Fruit fly (Drosophila melanogaster) whole organism, prepupa: ENCODE data around the gene Tailor.

Experiments
- CG10631 ChIP-seq: fragments of 200-800 bp; sonication (Bioruptor generic); optimal IDR thresholded peaks from 2 replicates; lab custom pipeline; 2016; ENCODE audit warnings: missing biosample characterization, missing genetic modification characterization
- CG10669 ChIP-seq: fragments of 200-800 bp; sonication (Bioruptor generic); optimal IDR thresholded peaks from 3 replicates; lab custom pipeline; 2018; ENCODE audit warnings: missing biosample characterization, mild to moderate bottlenecking, missing genetic modification characterization, moderate library complexity
- CG11902 ChIP-seq: fragments of 200-800 bp; sonication (Bioruptor generic); optimal IDR thresholded peaks from 3 replicates; lab custom pipeline; 2016; ENCODE audit warnings: missing biosample characterization, missing genetic modification characterization
- CG15336 ChIP-seq: fragments of 200-800 bp; sonication (Bioruptor generic); IDR thresholded peaks from 2 replicates; pipeline ENCODE4 v1.3.6; 2022; ENCODE audit warnings: missing biosample characterization, missing genetic modification characterization
- CG1621 ChIP-seq: fragments of 200-800 bp; sonication (Bioruptor generic); optimal IDR thresholded peaks from 3 replicates; lab custom pipeline; 2018; ENCODE audit warnings: missing biosample characterization, mild to moderate bottlenecking, missing genetic modification characterization
- CG16779 ChIP-seq: fragments of 200-800 bp; sonication (Bioruptor generic); optimal IDR thresholded peaks from 3 replicates; lab custom pipeline; 2017; ENCODE audit warnings: missing biosample characterization, mild to moderate bottlenecking, missing genetic modification characterization
- CG3032 ChIP-seq: fragments of 200-800 bp; optimal IDR thresholded peaks from 2 replicates; lab custom pipeline; 2019; ENCODE audit warnings: missing biosample characterization, mild to moderate bottlenecking, missing genetic modification characterization, moderate library complexity
- CG31627 ChIP-seq: fragments of 200-800 bp; sonication (Bioruptor generic); optimal IDR thresholded peaks from 3 replicates; lab custom pipeline; 2016; ENCODE audit warnings: missing biosample characterization, missing genetic modification characterization
- CG32006 ChIP-seq: fragments of 200-800 bp; sonication (Bioruptor generic); optimal IDR thresholded peaks from 3 replicates; lab custom pipeline; 2017; ENCODE audit warnings: missing biosample characterization, mild to moderate bottlenecking, missing genetic modification characterization
- CG34406 ChIP-seq: fragments of 200-800 bp; sonication (Bioruptor generic); optimal IDR thresholded peaks from 3 replicates; lab custom pipeline; 2016; ENCODE audit warnings: missing biosample characterization, missing genetic modification characterization
- CG3919 ChIP-seq: fragments of 200-800 bp; sonication (Bioruptor generic); optimal IDR thresholded peaks from 3 replicates; lab custom pipeline; 2016; ENCODE audit warnings: missing biosample characterization, missing genetic modification characterization
- CG4318 ChIP-seq: fragments of 200-800 bp; sonication (Bioruptor generic); optimal IDR thresholded peaks from 3 replicates; lab custom pipeline; 2017; ENCODE audit warnings: missing biosample characterization, mild to moderate bottlenecking, missing genetic modification characterization
- CG6163 ChIP-seq: fragments of 200-800 bp; sonication (Bioruptor generic); IDR thresholded peaks from 3 replicates; pipeline ENCODE4 v1.3.6; 2022; ENCODE audit warnings: missing biosample characterization, missing genetic modification characterization
- CG6808 ChIP-seq: fragments of 200-800 bp; sonication (Bioruptor generic); optimal IDR thresholded peaks from 3 replicates; lab custom pipeline; 2017; ENCODE audit warnings: missing biosample characterization, missing genetic modification characterization, mild to moderate bottlenecking, moderate library complexity, missing genetic modification reagents
- CG6854 ChIP-seq: fragments of 200-800 bp; sonication (Bioruptor generic); optimal IDR thresholded peaks from 2 replicates; lab custom pipeline; 2017; ENCODE audit warnings: missing biosample characterization, mild to moderate bottlenecking, missing genetic modification characterization
- CG8319 ChIP-seq: fragments of 200-800 bp; sonication (Bioruptor generic); optimal IDR thresholded peaks from 3 replicates; lab custom pipeline; 2016; ENCODE audit warnings: missing biosample characterization, missing genetic modification characterization
- Eip93F ChIP-seq: fragments of 200-800 bp; sonication (Bioruptor generic); optimal IDR thresholded peaks from 2 replicates; lab custom pipeline; 2016; ENCODE audit warnings: missing biosample characterization, mild to moderate bottlenecking, missing genetic modification characterization
- Ets21C ChIP-seq: fragments of 200-800 bp; sonication (Bioruptor generic); optimal IDR thresholded peaks from 3 replicates; lab custom pipeline; 2016; ENCODE audit warnings: missing biosample characterization, missing genetic modification characterization
- Hr38 ChIP-seq: sonication (Bioruptor generic); optimal IDR thresholded peaks from 2 replicates; lab custom pipeline; 2016; ENCODE audit warnings: missing biosample characterization, missing genetic modification characterization
- Lpt ChIP-seq: fragments of 200-800 bp; sonication (Bioruptor generic); optimal IDR thresholded peaks from 3 replicates; lab custom pipeline; 2016; ENCODE audit warnings: missing biosample characterization, missing genetic modification characterization
- Met ChIP-seq: fragments of 200-800 bp; sonication (Bioruptor generic); optimal IDR thresholded peaks from 3 replicates; lab custom pipeline; 2016; ENCODE audit warnings: missing biosample characterization, missing genetic modification characterization
- OdsH ChIP-seq: fragments of 200-800 bp; sonication (Bioruptor generic); optimal IDR thresholded peaks from 3 replicates; lab custom pipeline; 2016; ENCODE audit warnings: missing biosample characterization, missing genetic modification characterization
- Smox ChIP-seq: fragments of 200-800 bp; sonication (Bioruptor generic); optimal IDR thresholded peaks from 3 replicates; lab custom pipeline; 2016; ENCODE audit warnings: missing biosample characterization, missing genetic modification characterization
- Sox102F ChIP-seq: fragments of 200-800 bp; sonication (Bioruptor generic); optimal IDR thresholded peaks from 2 replicates; lab custom pipeline; 2016; ENCODE audit warnings: missing biosample characterization, mild to moderate bottlenecking, missing genetic modification characterization
- Sox14 ChIP-seq: fragments of 200-800 bp; sonication (Bioruptor generic); optimal IDR thresholded peaks from 3 replicates; lab custom pipeline; 2016; ENCODE audit warnings: missing biosample characterization, missing genetic modification characterization
- Sox15 ChIP-seq: fragments of 200-800 bp; sonication (Bioruptor generic); optimal IDR thresholded peaks from 3 replicates; lab custom pipeline; 2016; ENCODE audit warnings: missing biosample characterization, missing genetic modification characterization
- acj6 ChIP-seq: fragments of 200-800 bp; sonication (Bioruptor generic); optimal IDR thresholded peaks from 3 replicates; lab custom pipeline; 2016; ENCODE audit warnings: missing biosample characterization, missing genetic modification characterization
- dac ChIP-seq: fragments of 200-800 bp; sonication (Bioruptor generic); optimal IDR thresholded peaks from 2 replicates; lab custom pipeline; 2017; ENCODE audit warnings: missing biosample characterization, mild to moderate bottlenecking, missing genetic modification characterization
- dsx ChIP-seq: fragments of 200-800 bp; optimal IDR thresholded peaks from 3 replicates; lab custom pipeline; 2019; ENCODE audit warnings: missing biosample characterization, mild to moderate bottlenecking, missing genetic modification characterization, moderate library complexity; ENCODE audit not compliant: poor library complexity, severe bottlenecking
- eg ChIP-seq: fragments of 200-800 bp; sonication (Bioruptor generic); IDR thresholded peaks from 3 replicates; pipeline ENCODE4 v1.3.6; 2022; ENCODE audit warnings: missing biosample characterization, missing genetic modification characterization
- esn ChIP-seq: fragments of 200-800 bp; sonication (Bioruptor generic); optimal IDR thresholded peaks from 2 replicates; lab custom pipeline; 2016; ENCODE audit warnings: missing biosample characterization, mild to moderate bottlenecking, missing genetic modification characterization, moderate library complexity
- fkh ChIP-seq: fragments of 200-800 bp; sonication (Bioruptor generic); optimal IDR thresholded peaks from 3 replicates; lab custom pipeline; 2017; ENCODE audit warnings: missing biosample characterization, mild to moderate bottlenecking, missing genetic modification characterization, moderate library complexity
- net ChIP-seq: fragments of 200-800 bp; sonication (Bioruptor generic); optimal IDR thresholded peaks from 3 replicates; lab custom pipeline; 2016; ENCODE audit warnings: missing biosample characterization, missing genetic modification characterization
- pdm3 ChIP-seq: fragments of 200-800 bp; sonication (Bioruptor generic); optimal IDR thresholded peaks from 3 replicates; lab custom pipeline; 2016; ENCODE audit warnings: missing biosample characterization, missing genetic modification characterization
- spab ChIP-seq: fragments of 200-800 bp; sonication (Bioruptor generic); optimal IDR thresholded peaks from 2 replicates; lab custom pipeline; 2017; ENCODE audit warnings: missing biosample characterization, mild to moderate bottlenecking, missing genetic modification characterization, missing genetic modification reagents
- svp ChIP-seq: fragments of 200-800 bp; sonication (Bioruptor generic); peaks from one replicate; lab custom pipeline; 2016; ENCODE audit warnings: missing biosample characterization, missing genetic modification characterization
- topi ChIP-seq: fragments of 200-800 bp; sonication (Bioruptor generic); optimal IDR thresholded peaks from 3 replicates; lab custom pipeline; 2016; ENCODE audit warnings: missing biosample characterization, missing genetic modification characterization
- vri ChIP-seq: fragments of 200-800 bp; sonication (Bioruptor generic); optimal IDR thresholded peaks from 3 replicates; lab custom pipeline; 2016; ENCODE audit warnings: missing biosample characterization, mild to moderate bottlenecking, missing genetic modification characterization

Gene Tailor

dm6 chr3R:7067092-7067491 is 18.8 kb downstream of the Tailor start, which contains the start of the genes CG1105 and CG1965 (continued):
- TF ChIP-seq OdsH (GFP tag; lab: Kevin White, UChicago) (peak; percentile 90), Eip93F (GFP tag; lab: Kevin White, UChicago) (peak; percentile 75), CG31627 (GFP tag; lab: Kevin White, UChicago) (peak; percentile 94), CG6163 (no peak; the same call in 1 of the 3 replicates), vri (GFP tag; lab: Kevin White, UChicago) (peak; percentile 77), svp (GFP tag; lab: Kevin White, UChicago) (peak; percentile 97), CG34406 (GFP tag; lab: Kevin White, UChicago) (peak; percentile 76), CG3919 (GFP tag; lab: Kevin White, UChicago) (peak; percentile 88), CG16779 (no peak), CG8319 (GFP tag; lab: Kevin White, UChicago) (peak; percentile 69), Smox (GFP tag; lab: Kevin White, UChicago) (peak; percentile 89), dsx (GFP tag; lab: Kevin White, UChicago) (peak; percentile 65), dac (GFP tag; lab: Kevin White, UChicago) (peak; percentile 61), Lpt (GFP tag; lab: Kevin White, UChicago) (peak; percentile 73), CG4318 (no peak), eg (GFP tag; lab: Robert Waterston, UW) (peak; percentile 85), pdm3 (GFP tag; lab: Kevin White, UChicago) (peak; percentile 92), CG6808 (GFP tag; lab: Kevin White, UChicago) (peak; percentile 59)

dm6 chr3R:7066267-7066666 is 19.6 kb downstream of the Tailor start:
- TF ChIP-seq CG8319 (GFP tag; lab: Kevin White, UChicago) = peak; percentile 25
- TF ChIP-seq acj6 (GFP tag; lab: Kevin White, UChicago) = no peak
- peak; percentile 26 for TF ChIP-seq vri (GFP tag; lab: Kevin White, UChicago)
- no peak for TF ChIP-seq CG16779
- TF ChIP-seq CG10669 = no peak
- TF ChIP-seq svp (GFP tag; lab: Kevin White, UChicago) = peak; percentile 68

- TF ChIP-seq CG1621 (tag; lab: Kevin White, UChicago) (no peak), CG11902 (GFP tag; lab: Kevin White, UChicago) (no peak), svp (GFP tag; lab: Kevin White, UChicago) (no peak), CG6854 (GFP tag; lab: Kevin White, UChicago) (no peak), CG16779 (no peak), CG10631 (GFP tag; lab: Kevin White, UChicago) (no peak), Sox14 (no peak), net (GFP tag; lab: Kevin White, UChicago) (no peak), CG32006 (GFP tag; lab: Kevin White, UChicago) (no peak)
- TF ChIP-seq, all 60 proteins: peak for 0
Observed at dm6 chr3R:7061875-7062274, 24.0 kb downstream of the Tailor start, which contains the start of gene Mst84B. Gene Mst84B, plus strand, starts transcription at chr3R:7062175.

- no peak for TF ChIP-seq topi
- no peak for TF ChIP-seq OdsH (GFP tag; lab: Kevin White, UChicago)
- TF ChIP-seq esn (GFP tag; lab: Kevin White, UChicago) = no peak
- TF ChIP-seq CG3032 (tag; lab: Kevin White, UChicago) = no peak
Observed at dm6 chr3R:7060467-7060866, 25.4 kb downstream of the Tailor start, which contains the start of gene djl. Gene djl, plus strand, starts transcription at chr3R:7060767.

dm6 chr3R:7059015-7059414 is 26.9 kb downstream of the Tailor start, which contains the start of gene dj:
Gene dj, plus strand, starts transcription at chr3R:7059315.
- TF ChIP-seq spab (no peak), esn (GFP tag; lab: Kevin White, UChicago) (no peak), svp (GFP tag; lab: Kevin White, UChicago) (no peak), fkh (GFP tag; lab: Kevin White, UChicago) (no peak), Ets21C (GFP tag; lab: Kevin White, UChicago) (no peak), CG10631 (GFP tag; lab: Kevin White, UChicago) (no peak), Sox15 (no peak), eg (GFP tag; lab: Robert Waterston, UW) (no peak), Sox102F (GFP tag; lab: Kevin White, UChicago) (no peak), Hr38 (no peak), CG15336 (GFP tag; lab: Robert Waterston, UW) (no peak), vri (GFP tag; lab: Kevin White, UChicago) (no peak), dsx (GFP tag; lab: Kevin White, UChicago) (no peak), Met (GFP tag; lab: Kevin White, UChicago) (no peak), CG1621 (tag; lab: Kevin White, UChicago) (no peak), CG3919 (GFP tag; lab: Kevin White, UChicago) (no peak)
